Worm (Caenorhabditis elegans): ENCODE data around the gene sma-6.

sma-6 gene

DNA sequence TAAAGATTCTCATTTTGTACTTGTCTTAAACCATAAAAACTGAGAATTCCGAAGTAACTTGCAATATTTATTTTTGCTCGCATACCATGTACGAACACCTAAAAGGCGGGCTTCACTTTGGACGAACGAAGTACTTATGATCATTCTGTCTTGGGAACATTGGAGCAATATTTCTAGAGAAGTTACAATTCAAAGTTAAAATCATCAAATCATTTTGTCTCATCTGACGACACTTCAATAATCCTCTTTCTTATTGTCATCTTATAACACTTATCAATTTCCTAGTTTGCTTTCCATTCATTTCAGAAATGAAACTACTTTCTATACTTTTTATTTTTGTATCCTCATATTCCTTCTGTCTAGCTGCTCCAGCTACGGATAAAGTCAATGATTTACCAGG is 42.4 kb downstream of the sma-6 start, which contains the start of gene ctsa-4.1:
Gene ctsa-4.1 (plus strand): TSS at position 301 of the 400 bp plus-strand sequence.
- TF ChIP-seq W03F9.2 (tag; optimal IDR thresholded peaks at IDR 0.05), result no peak
- TF ChIP-seq dao-5 (tag; optimal IDR thresholded peaks at IDR 0.05), result no peak
- no peak for TF ChIP-seq him-1 (tag; optimal IDR thresholded peaks at IDR 0.05)

DNA sequence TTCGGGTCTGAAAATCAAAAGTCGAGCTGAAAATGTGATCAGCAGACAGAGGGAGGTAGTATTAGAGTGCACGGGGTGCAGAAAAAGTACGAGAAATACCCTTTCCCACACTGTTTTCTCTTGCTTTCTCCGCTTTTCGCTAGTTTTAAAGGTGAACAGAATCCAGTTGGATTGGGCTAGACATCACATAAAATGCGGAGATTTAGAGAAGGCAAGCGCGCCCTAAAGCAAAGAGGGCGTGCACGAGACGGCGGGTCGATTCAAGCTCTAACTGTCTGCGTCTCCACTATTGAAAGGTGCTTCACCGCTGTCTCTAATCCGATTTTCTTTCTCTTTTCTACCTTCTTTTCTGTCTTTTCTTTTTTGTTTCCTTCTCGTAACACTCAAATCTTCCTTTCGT is 45.8 kb downstream of the sma-6 start:
- TF ChIP-seq W03F9.2 (tag; optimal IDR thresholded peaks at IDR 0.05), result peak; percentile 81
- TF ChIP-seq dao-5 (tag; optimal IDR thresholded peaks at IDR 0.05), result no peak
- TF ChIP-seq him-1 (tag; optimal IDR thresholded peaks at IDR 0.05), result no peak

DNA sequence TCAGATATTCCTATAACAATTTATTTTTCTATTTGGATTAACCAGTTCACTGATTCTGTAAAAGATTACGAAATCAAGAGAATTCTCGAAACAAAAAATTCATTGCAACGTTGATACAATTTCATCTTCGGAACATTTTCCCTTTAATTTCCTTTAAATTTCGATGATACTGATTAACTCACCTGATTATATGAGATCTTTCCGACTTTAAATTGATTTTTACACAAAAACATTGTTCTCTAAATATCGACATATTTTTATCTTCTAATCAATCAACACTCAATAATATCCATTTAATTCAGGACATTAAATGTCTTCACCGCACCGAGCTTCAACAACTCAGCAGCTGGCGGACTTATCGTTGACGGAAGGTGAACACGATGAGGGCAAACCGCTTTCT is 46.7 kb downstream of the sma-6 start, which contains the start of gene lin-23:
Gene lin-23 (plus strand): TSS at position 301 of the 400 bp plus-strand sequence.
- TF ChIP-seq him-1 (tag; optimal IDR thresholded peaks at IDR 0.05), result no peak
- TF ChIP-seq W03F9.2 (tag; optimal IDR thresholded peaks at IDR 0.05), result no peak
- TF ChIP-seq dao-5 (tag; optimal IDR thresholded peaks at IDR 0.05), result no peak

DNA sequence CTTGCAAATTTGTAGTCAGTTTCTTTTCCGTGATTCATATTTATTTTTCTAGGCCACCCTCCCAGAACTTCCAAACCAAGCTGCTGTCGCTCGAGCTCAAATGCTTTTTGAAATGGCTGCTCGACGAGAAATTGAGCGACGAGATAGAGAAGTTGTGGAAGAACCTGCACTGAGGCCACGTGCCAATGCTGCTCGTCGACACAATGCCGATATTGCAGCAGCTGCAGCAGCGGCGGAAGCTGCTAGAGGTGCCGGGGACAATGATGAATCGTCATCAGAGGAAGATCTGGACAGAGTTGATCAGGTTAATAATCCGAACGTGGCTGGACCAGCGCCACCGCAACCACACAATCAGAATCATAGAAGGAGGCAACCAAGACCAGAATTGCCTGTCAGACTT is 49.1 kb downstream of the sma-6 start:
- TF ChIP-seq W03F9.2 (tag; optimal IDR thresholded peaks at IDR 0.05), result no peak
- TF ChIP-seq him-1 (tag; optimal IDR thresholded peaks at IDR 0.05), result no peak
- no peak for TF ChIP-seq dao-5 (tag; optimal IDR thresholded peaks at IDR 0.05)

DNA sequence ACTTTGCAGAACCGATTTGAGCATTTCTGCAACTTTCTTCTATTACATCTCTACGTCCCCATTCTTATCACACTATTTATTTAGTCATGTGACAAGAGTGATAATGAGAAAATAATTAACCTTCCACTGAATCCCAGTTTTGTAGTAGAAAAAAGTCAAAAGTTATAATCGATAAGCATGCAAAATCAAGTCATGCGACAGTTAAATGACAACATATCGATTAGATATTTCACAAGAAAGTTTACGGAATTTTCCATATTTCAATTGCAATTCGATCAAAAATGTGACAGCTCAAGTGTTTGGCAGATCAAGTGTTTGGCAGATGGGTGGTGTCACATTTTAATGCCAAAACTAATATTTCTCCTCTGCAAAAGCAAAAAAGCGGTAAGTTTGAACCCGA is 50.4 kb downstream of the sma-6 start:
- TF ChIP-seq W03F9.2 (tag; optimal IDR thresholded peaks at IDR 0.05) (no peak), dao-5 (tag; optimal IDR thresholded peaks at IDR 0.05) (no peak), him-1 (tag; optimal IDR thresholded peaks at IDR 0.05) (no peak)

DNA sequence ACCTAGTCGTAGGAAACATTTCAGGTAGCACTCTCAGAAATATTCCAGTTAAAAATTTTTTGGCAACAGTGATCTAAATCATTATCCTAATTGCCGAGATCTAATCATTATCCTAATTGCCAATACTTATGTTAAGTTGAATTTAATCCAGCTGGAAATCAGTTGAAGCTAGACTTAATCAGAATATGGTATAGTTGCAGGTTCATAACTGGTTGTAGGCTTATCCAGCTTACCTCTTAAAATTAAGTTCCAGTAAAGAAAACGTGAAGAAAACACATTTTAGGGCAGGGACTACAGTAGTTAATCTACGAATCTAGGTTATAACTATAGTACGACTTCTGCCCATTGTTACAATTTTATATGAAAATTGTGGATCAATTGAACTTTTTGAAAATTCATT is 52.4 kb downstream of the sma-6 start:
- TF ChIP-seq dao-5 (tag; optimal IDR thresholded peaks at IDR 0.05) (no peak), him-1 (tag; optimal IDR thresholded peaks at IDR 0.05) (no peak), W03F9.2 (tag; optimal IDR thresholded peaks at IDR 0.05) (no peak)

Measured in whole organism, L4/young adult.